Worm (Caenorhabditis elegans) whole organism, early embryonic: ENCODE measurements around the gene F56D6.13.
"Not testable (repeated sequence)": the region's sequence is repeated elsewhere in the genome, so short reads cannot be mapped to it uniquely, and the experiment has no call there.

ENCODE experiments used
- B0310.2 ChIP-seq: sonication (generic microtip); optimal IDR thresholded peaks from 2 replicates; lab custom pipeline; 2016; ENCODE audit warnings: mild to moderate bottlenecking, missing genetic modification characterization, missing compliant biosample characterization
- ama-1 ChIP-seq: fragments of 150-350 bp; optimal IDR thresholded peaks from 2 replicates; lab custom pipeline; 2014
- ets-7 ChIP-seq: sonication (generic microtip); optimal IDR thresholded peaks from 2 replicates; lab custom pipeline; 2016; ENCODE audit warnings: missing genotype, missing genetic modification characterization, missing compliant biosample characterization
- hnd-1 ChIP-seq: sonication (generic microtip); optimal IDR thresholded peaks from 2 replicates; lab custom pipeline; 2016; ENCODE audit warnings: missing genetic modification characterization, missing compliant biosample characterization

- TF ChIP-seq hnd-1 (tag; lab: Kevin White, UChicago); ama-1 (lab: Kevin White, UChicago); B0310.2 (tag; lab: Kevin White, UChicago); ets-7: not testable (repeated sequence)
Measured at ce11 chrIV:3911848-3912247, 2.6 kb downstream of the F56D6.13 start, which contains the start of gene F56D6.18.
